Fruit fly (Drosophila melanogaster): ENCODE results near the gene CG42834.
A peak's percentile ranks its signal among the peaks of the same experiment; 100 is the strongest.

Gene CG42834

DNA sequence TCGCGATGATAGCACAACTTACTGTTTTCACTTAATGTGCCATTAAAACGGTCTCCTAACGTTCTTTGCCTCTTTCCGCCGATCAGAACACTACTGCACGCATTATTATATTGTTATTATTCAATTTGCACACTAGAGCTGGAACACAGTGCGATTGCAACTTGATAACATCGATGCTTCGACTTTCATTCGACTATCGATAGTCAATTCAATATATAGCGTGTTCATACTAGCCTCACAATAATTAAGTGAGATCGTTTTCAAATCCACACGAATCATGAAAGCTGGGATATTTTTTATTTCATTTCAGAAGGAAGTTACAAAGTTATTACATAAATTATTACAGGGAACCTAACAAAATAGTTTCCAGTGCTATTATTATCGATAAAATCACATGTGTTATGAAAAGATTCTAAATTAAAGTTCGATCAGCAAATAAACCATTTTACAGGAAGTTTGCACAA is 17.2 kb upstream of the CG42834 start (continued):
- TF ChIP-seq row (GFP tag; IDR thresholded peaks at IDR 0.05) (peak; percentile 82), GATAe (GFP tag; conservative IDR thresholded peaks at IDR 0.05) (peak; percentile 14; the same call in 1 of the 2 replicates), CG4282 (GFP tag; optimal IDR thresholded peaks at IDR 0.05) (peak; percentile 46), CG11398 (GFP tag; optimal IDR thresholded peaks at IDR 0.05) (no peak), btn (GFP tag; optimal IDR thresholded peaks at IDR 0.05) (no peak), bab2 (GFP tag; optimal IDR thresholded peaks at IDR 0.05) (peak; percentile 37), CG11696 (GFP tag; IDR thresholded peaks at IDR 0.05) (no peak), Dip2 (GFP tag; IDR thresholded peaks at IDR 0.05) (no peak), CG9932 (GFP tag; IDR thresholded peaks at IDR 0.05) (peak; percentile 78), sug (tag; optimal IDR thresholded peaks at IDR 0.05) (peak; percentile 52), slp2 (GFP tag; optimal IDR thresholded peaks at IDR 0.05) (peak; percentile 43), pzg (GFP tag; optimal IDR thresholded peaks at IDR 0.05) (peak; percentile 63), CG2889 (GFP tag; IDR thresholded peaks at IDR 0.05) (no peak), CG10979 (tag; optimal IDR thresholded peaks at IDR 0.05) (no peak), HLH3B (GFP tag; IDR thresholded peaks at IDR 0.05) (no peak), Fer2 (tag; optimal IDR thresholded peaks at IDR 0.05) (peak; percentile 16), Nf-YA (GFP tag; IDR thresholded peaks at IDR 0.05) (0 out of 2 replicates have a peak, but pooled peaks have one; percentile 28), Lim3 (GFP tag; IDR thresholded peaks at IDR 0.05) (no peak), CG10959 (GFP tag; IDR thresholded peaks at IDR 0.05) (no peak), scrt (GFP tag; optimal IDR thresholded peaks at IDR 0.05) (peak; percentile 28), Xbp1 (GFP tag; optimal IDR thresholded peaks at IDR 0.05) (peak; percentile 72), CG9609 (GFP tag; optimal IDR thresholded peaks at IDR 0.05) (peak; percentile 48), zf30C (GFP tag; optimal IDR thresholded peaks at IDR 0.05) (no peak), Hr78 (GFP tag; optimal IDR thresholded peaks at IDR 0.05) (no peak), CG7372 (GFP tag; IDR thresholded peaks at IDR 0.05) (no peak), ssp (GFP tag; IDR thresholded peaks at IDR 0.05) (peak; percentile 97), CHES-1-like (GFP tag; optimal IDR thresholded peaks at IDR 0.05) (peak; percentile 67), Elba2 (GFP tag; optimal IDR thresholded peaks at IDR 0.05) (no peak), org-1 (GFP tag; optimal IDR thresholded peaks at IDR 0.05) (no peak), jigr1 (GFP tag; IDR thresholded peaks at IDR 0.05) (no peak), esg (GFP tag; conservative IDR thresholded peaks at IDR 0.05) (no peak; the same call in 1 of the 2 replicates), CG3163 (GFP tag; optimal IDR thresholded peaks at IDR 0.05) (peak; percentile 36), NfI (GFP tag; optimal IDR thresholded peaks at IDR 0.05) (peak; percentile 69), CG13624 (GFP tag; optimal IDR thresholded peaks at IDR 0.05) (peak; percentile 39), dpn (GFP tag; optimal IDR thresholded peaks at IDR 0.05) (peak; percentile 61 to 70), jing (GFP tag; optimal IDR thresholded peaks at IDR 0.05) (no peak), CG8359 (GFP tag; optimal IDR thresholded peaks at IDR 0.05; ENCODE audit: borderline replicate concordance) (no peak), Nf-YC (tag; optimal IDR thresholded peaks at IDR 0.05) (peak; percentile 50), kay (GFP tag; optimal IDR thresholded peaks at IDR 0.05) (peak; percentile 30), Taf1 (GFP tag; IDR thresholded peaks at IDR 0.05) (no peak), tll (GFP tag; optimal IDR thresholded peaks at IDR 0.05) (no peak), jumu (GFP tag; optimal IDR thresholded peaks at IDR 0.05) (peak; percentile 42), dan (GFP tag; IDR thresholded peaks at IDR 0.05) (no peak), Sry-β (GFP tag; optimal IDR thresholded peaks at IDR 0.05) (no peak), toy (GFP tag; IDR thresholded peaks at IDR 0.05) (no peak), fru (optimal IDR thresholded peaks at IDR 0.05) (no peak), D (optimal IDR thresholded peaks at IDR 0.05) (no peak), D (GFP tag; optimal IDR thresholded peaks at IDR 0.05) (no peak), insv (GFP tag; optimal IDR thresholded peaks at IDR 0.05) (no peak), CG7987 (GFP tag; optimal IDR thresholded peaks at IDR 0.05) (no peak), Bgb (GFP tag; IDR thresholded peaks at IDR 0.05; ENCODE audit: partially characterized antibody) (peak; percentile 86), CG10462 (GFP tag; optimal IDR thresholded peaks at IDR 0.05) (no peak)
